Worm (Caenorhabditis elegans) whole organism, L1 larva: ENCODE data around the gene memo-1.

Source experiments
- C16A3.4 ChIP-seq: fragments of 150-350 bp; optimal IDR thresholded peaks from 2 replicates; lab custom pipeline; 2014; ENCODE audit warnings: missing biosample characterization, missing genetic modification characterization
- egl-13 ChIP-seq: sonication (generic microtip); optimal IDR thresholded peaks from 2 replicates; lab custom pipeline; 2016; ENCODE audit warnings: missing genotype, missing genetic modification reagents, missing genetic modification characterization, missing compliant biosample characterization
- fkh-10 ChIP-seq: sonication (generic microtip); optimal IDR thresholded peaks from 2 replicates; lab custom pipeline; 2017; ENCODE audit warnings: missing biosample characterization, missing genetic modification reagents, missing genetic modification characterization
- lin-15B ChIP-seq: fragments of 150-350 bp; sonication (generic microtip); optimal IDR thresholded peaks from 3 replicates; lab custom pipeline; 2014; ENCODE audit warnings: missing biosample characterization, missing genetic modification characterization
- mab-9 ChIP-seq: fragments of 200-800 bp; sonication (Bioruptor generic); IDR thresholded peaks from 2 replicates; pipeline ENCODE4 v1.3.6; 2022; ENCODE audit warnings: missing genetic modification reagents, missing genetic modification characterization, missing compliant biosample characterization
- nhr-12 ChIP-seq: sonication (generic microtip); optimal IDR thresholded peaks from 2 replicates; lab custom pipeline; 2017; ENCODE audit warnings: missing biosample characterization, missing genetic modification characterization
- pqm-1 ChIP-seq: sonication (generic microtip); optimal IDR thresholded peaks from 3 replicates; lab custom pipeline; 2017; ENCODE audit warnings: missing biosample characterization, missing genetic modification characterization
- tbx-2 ChIP-seq: sonication (generic microtip); optimal IDR thresholded peaks from 2 replicates; lab custom pipeline; 2016; ENCODE audit warnings: missing genetic modification characterization, missing compliant biosample characterization
- unc-62 ChIP-seq: fragments of 150-350 bp; optimal IDR thresholded peaks from 2 replicates; lab custom pipeline; 2014; ENCODE audit warnings: missing biosample characterization, missing genetic modification reagents, missing genetic modification characterization
- unc-86 ChIP-seq: sonication (generic microtip); optimal IDR thresholded peaks from 2 replicates; lab custom pipeline; 2016; ENCODE audit warnings: missing genetic modification characterization, missing compliant biosample characterization

- TF ChIP-seq pqm-1 (tag; lab: Kevin White, UChicago) (no peak), egl-13 (tag; lab: Kevin White, UChicago) (no peak), mab-9 (GFP tag; lab: Robert Waterston, UW) (no peak), fkh-10 (GFP tag; lab: Kevin White, UChicago) (no peak), C16A3.4 (tag; lab: Kevin White, UChicago) (no peak), unc-86 (tag; lab: Kevin White, UChicago) (no peak), nhr-12 (tag; lab: Kevin White, UChicago) (no peak), unc-62 (GFP tag; lab: Kevin White, UChicago) (no peak), tbx-2 (no peak), lin-15B (tag; lab: Kevin White, UChicago) (no peak)
These were observed 9.7 kb upstream of the memo-1 start for ce11 chrV:7856641-7857040.
